Worm (Caenorhabditis elegans) whole organism, L2 larva: ENCODE data around the gene math-33.

ENCODE experiments used
- F13H6.1 ChIP-seq: sonication (generic microtip); optimal IDR thresholded peaks from 2 replicates; lab custom pipeline; 2016; ENCODE audit warnings: missing genetic modification characterization, missing compliant biosample characterization
- R02D3.7 ChIP-seq: fragments of 150-350 bp; optimal IDR thresholded peaks from 2 replicates; lab custom pipeline; 2014; ENCODE audit warnings: missing biosample characterization, missing genetic modification characterization
- ZK546.5 ChIP-seq: sonication (generic microtip); optimal IDR thresholded peaks from 2 replicates; lab custom pipeline; 2017; ENCODE audit warnings: missing biosample characterization, missing genetic modification characterization
- alr-1 ChIP-seq: fragments of 150-350 bp; optimal IDR thresholded peaks from 2 replicates; lab custom pipeline; 2014; ENCODE audit warnings: missing biosample characterization, missing genetic modification characterization
- blmp-1 ChIP-seq: sonication (generic microtip); optimal IDR thresholded peaks from 2 replicates; lab custom pipeline; 2017; ENCODE audit warnings: missing genetic modification characterization, mild to moderate bottlenecking, missing compliant biosample characterization, antibody characterized with exemption, moderate library complexity; ENCODE audit not compliant: insufficient read depth
- ceh-16 ChIP-seq: fragments of 150-350 bp; optimal IDR thresholded peaks from 2 replicates; lab custom pipeline; 2014; ENCODE audit warnings: missing biosample characterization, missing genetic modification characterization
- crh-2 ChIP-seq: sonication (generic microtip); optimal IDR thresholded peaks from 2 replicates; lab custom pipeline; 2017; ENCODE audit warnings: missing biosample characterization, missing genetic modification characterization
- elt-3 ChIP-seq: sonication (generic microtip); optimal IDR thresholded peaks from 2 replicates; lab custom pipeline; 2017; ENCODE audit warnings: missing biosample characterization, missing genetic modification characterization
- fos-1 ChIP-seq: fragments of 150-350 bp; optimal IDR thresholded peaks from 2 replicates; lab custom pipeline; 2014; ENCODE audit warnings: missing biosample characterization, missing genetic modification characterization
- gmeb-1 ChIP-seq: fragments of 150-350 bp; optimal IDR thresholded peaks from 2 replicates; lab custom pipeline; 2014; ENCODE audit warnings: missing biosample characterization, missing genetic modification characterization
- lin-13 ChIP-seq: fragments of 150-350 bp; optimal IDR thresholded peaks from 2 replicates; lab custom pipeline; 2014; ENCODE audit warnings: missing biosample characterization, missing genetic modification reagents, missing genetic modification characterization
- lin-39 ChIP-seq: fragments of 150-350 bp; optimal IDR thresholded peaks from 2 replicates; lab custom pipeline; 2014; ENCODE audit warnings: missing biosample characterization, missing genetic modification reagents, missing genetic modification characterization
- mab-5 ChIP-seq: fragments of 150-350 bp; optimal IDR thresholded peaks from 2 replicates; lab custom pipeline; 2014; ENCODE audit warnings: missing biosample characterization, missing genetic modification characterization
- mdl-1 ChIP-seq, 2 experiments: fragments of 150-350 bp in 1 of 2; sonication (generic microtip) in 1 of 2; optimal IDR thresholded peaks; 2 replicates each; lab custom pipeline; 2017; ENCODE audit warnings: missing biosample characterization in 2 of 2, missing genetic modification characterization in 2 of 2
- nhr-10 ChIP-seq: sonication (generic microtip); optimal IDR thresholded peaks from 2 replicates; lab custom pipeline; 2017; ENCODE audit warnings: missing biosample characterization, missing genetic modification characterization
- nhr-11 ChIP-seq: fragments of 150-350 bp; optimal IDR thresholded peaks from 2 replicates; lab custom pipeline; 2014; ENCODE audit warnings: missing biosample characterization, missing genetic modification characterization
- nhr-129 ChIP-seq: fragments of 150-350 bp; optimal IDR thresholded peaks from 2 replicates; lab custom pipeline; 2014; ENCODE audit warnings: missing biosample characterization, missing genetic modification characterization
- nhr-21 ChIP-seq: fragments of 150-350 bp; optimal IDR thresholded peaks from 2 replicates; lab custom pipeline; 2014; ENCODE audit warnings: missing biosample characterization, missing genetic modification characterization
- nhr-237 ChIP-seq: fragments of 150-350 bp; optimal IDR thresholded peaks from 2 replicates; lab custom pipeline; 2014; ENCODE audit warnings: missing biosample characterization, missing genetic modification characterization
- nhr-25 ChIP-seq: fragments of 150-350 bp; sonication (generic microtip); optimal IDR thresholded peaks from 3 replicates; lab custom pipeline; 2014; ENCODE audit warnings: missing biosample characterization, missing genetic modification characterization
- nhr-6 ChIP-seq: fragments of 150-350 bp; optimal IDR thresholded peaks from 2 replicates; lab custom pipeline; 2014; ENCODE audit warnings: missing biosample characterization, missing genetic modification characterization
- sem-4 ChIP-seq: fragments of 150-350 bp; optimal IDR thresholded peaks from 2 replicates; lab custom pipeline; 2014; ENCODE audit warnings: missing biosample characterization, missing genetic modification reagents, missing genetic modification characterization
- skn-1 ChIP-seq: sonication (generic microtip); optimal IDR thresholded peaks from 2 replicates; lab custom pipeline; 2017; ENCODE audit warnings: missing biosample characterization, missing genetic modification characterization
- sma-3 ChIP-seq: sonication (generic microtip); optimal IDR thresholded peaks from 2 replicates; lab custom pipeline; 2016; ENCODE audit warnings: missing genetic modification reagents, missing genetic modification characterization, missing compliant biosample characterization
- sma-9 ChIP-seq, 2 experiments: fragments of 150-350 bp in 1 of 2; sonication (generic microtip) in 1 of 2; optimal IDR thresholded peaks; 2 replicates each; lab custom pipeline; 2014 to 2016; ENCODE audit warnings: missing genetic modification characterization in 2 of 2, mild to moderate bottlenecking in 1 of 2, missing biosample characterization in 1 of 2, missing compliant biosample characterization in 1 of 2, missing genetic modification reagents in 1 of 2, moderate library complexity in 1 of 2
- snpc-4 ChIP-seq: fragments of 150-350 bp; optimal IDR thresholded peaks from 2 replicates; lab custom pipeline; 2014; ENCODE audit warnings: missing biosample characterization, missing genetic modification characterization
- unc-55 ChIP-seq: fragments of 150-350 bp; sonication (generic microtip); optimal IDR thresholded peaks from 3 replicates; lab custom pipeline; 2014; ENCODE audit warnings: missing biosample characterization, missing genetic modification reagents, missing genetic modification characterization
- ztf-1 ChIP-seq: fragments of 200-800 bp; sonication (Bioruptor generic); conservative IDR thresholded peaks from 2 replicates; pipeline ENCODE4 v1.3.6; 2022; ENCODE audit warnings: missing genetic modification characterization, missing compliant biosample characterization

math-33 gene

ce11 chrV:11070388-11070787 is 43.3 kb upstream of the math-33 start:
- TF ChIP-seq ztf-1 (GFP tag; lab: Robert Waterston, UW) (no peak), mab-5 (no peak), ceh-16 (tag; lab: Kevin White, UChicago) (no peak), sma-3 (GFP tag; lab: Kevin White, UChicago) (peak; percentile 7), nhr-11 (tag; lab: Kevin White, UChicago) (no peak), lin-39 (no peak), nhr-21 (peak; percentile 12), gmeb-1 (tag; lab: Kevin White, UChicago) (no peak), blmp-1 (tag; lab: Kevin White, UChicago) (peak; percentile 81), ZK546.5 (tag; lab: Kevin White, UChicago) (no peak), fos-1 (tag; lab: Kevin White, UChicago) (peak; percentile 17), nhr-25 (peak; percentile 75), snpc-4 (tag; lab: Kevin White, UChicago) (no peak), crh-2 (tag; lab: Kevin White, UChicago) (peak; percentile 22)
- TF ChIP-seq, all 48 proteins: peak for 6

DNA sequence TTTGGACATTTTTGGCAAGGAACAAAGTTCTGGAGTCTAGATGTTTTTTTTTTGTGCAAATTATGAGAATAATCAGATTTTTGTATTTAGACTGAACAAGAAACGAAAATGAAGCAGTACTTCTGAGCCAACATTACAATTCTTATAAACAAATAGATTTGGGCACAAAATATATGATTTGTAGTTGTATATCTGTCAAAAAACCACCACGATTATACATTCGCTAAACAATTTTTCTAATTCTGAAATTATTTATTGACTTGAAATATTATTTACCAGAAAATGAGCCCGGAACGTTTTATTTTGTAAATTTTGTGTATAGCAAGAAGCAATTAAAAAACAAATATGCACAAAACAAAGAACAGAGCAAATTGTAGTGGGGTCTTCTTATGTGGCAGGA is 42.3 kb upstream of the math-33 start:
- no peak for TF ChIP-seq gmeb-1 (tag; lab: Kevin White, UChicago)

ce11 chrV:11073354-11073753 is 40.4 kb upstream of the math-33 start:
- no peak for TF ChIP-seq skn-1 (tag; lab: Kevin White, UChicago)
- peak; percentile 20 for TF ChIP-seq nhr-129 (tag; lab: Kevin White, UChicago)
- peak; percentile 25 for TF ChIP-seq sma-9 (GFP tag; optimal IDR thresholded peaks at IDR 0.05; lab: Kevin White, UChicago)
- TF ChIP-seq sma-9 (tag; optimal IDR thresholded peaks at IDR 0.05; lab: Kevin White, UChicago): no peak

ce11 chrV:11074448-11074847 is 39.3 kb upstream of the math-33 start, which contains the start of gene act-3:
TSS of gene act-3 (minus strand) at chrV:11074498.
- TF ChIP-seq lin-13 (GFP tag; lab: Kevin White, UChicago): no peak
- peak; percentile 39 for TF ChIP-seq nhr-129 (tag; lab: Kevin White, UChicago)
- TF ChIP-seq sma-9 (GFP tag; optimal IDR thresholded peaks at IDR 0.05; lab: Kevin White, UChicago): peak; percentile 16
- TF ChIP-seq sma-9 (tag; optimal IDR thresholded peaks at IDR 0.05; lab: Kevin White, UChicago): no peak
- TF ChIP-seq unc-55 (GFP tag; lab: Kevin White, UChicago): no peak
- TF ChIP-seq nhr-6 (tag; lab: Kevin White, UChicago): no peak
- TF ChIP-seq ZK546.5 (tag; lab: Kevin White, UChicago): no peak
- TF ChIP-seq R02D3.7 (tag; lab: Kevin White, UChicago): no peak
- peak; percentile 44 for TF ChIP-seq F13H6.1 (tag; lab: Kevin White, UChicago)

DNA sequence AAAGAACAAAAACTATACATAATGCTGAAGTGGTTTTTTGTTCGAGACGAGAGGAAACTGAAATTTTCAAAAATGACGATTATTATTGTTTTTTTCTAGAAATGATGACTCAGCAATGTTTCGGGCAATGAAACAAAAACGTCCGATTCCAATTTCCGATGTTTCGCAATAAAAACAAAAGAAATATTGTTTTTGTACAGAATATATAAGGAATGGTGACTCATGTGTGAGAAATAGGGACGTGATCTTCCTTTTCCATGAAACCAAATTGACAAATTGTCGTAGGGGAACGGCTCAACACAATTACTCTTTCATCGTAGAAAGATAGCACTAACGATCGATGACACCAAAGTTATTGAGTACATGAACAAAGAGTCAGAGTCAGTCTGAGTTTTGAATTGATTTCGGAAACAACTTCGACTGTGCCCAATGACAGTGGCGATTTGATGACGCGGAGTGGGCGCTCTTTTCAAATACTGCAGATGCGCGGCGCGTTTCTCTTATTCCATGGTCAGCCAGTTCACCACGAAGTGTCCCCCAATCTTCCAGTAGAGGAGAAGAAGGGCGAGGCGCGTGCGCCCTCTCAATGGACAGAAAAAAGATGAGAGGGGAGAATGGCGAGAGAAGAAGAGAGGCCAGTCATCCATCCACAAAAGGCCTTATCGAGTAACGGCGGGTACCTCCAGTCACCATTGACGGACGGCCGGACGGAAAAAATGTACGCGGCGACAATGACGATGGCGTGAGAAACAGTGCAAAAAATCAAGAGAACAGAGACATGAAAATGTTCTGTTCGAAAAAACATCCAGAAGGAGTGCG is 38.3 kb upstream of the math-33 start:
- TF ChIP-seq nhr-21 (peak; percentile 4), fos-1 (tag; lab: Kevin White, UChicago) (peak; percentile 41), elt-3 (tag; lab: Kevin White, UChicago) (no peak), nhr-10 (no peak), sma-9 (GFP tag; optimal IDR thresholded peaks at IDR 0.05; lab: Kevin White, UChicago) (no peak), sma-9 (tag; optimal IDR thresholded peaks at IDR 0.05; lab: Kevin White, UChicago) (no peak), mdl-1 (tag; optimal IDR thresholded peaks at IDR 0.05; lab: Kevin White, UChicago) (peak; percentile 41 to 51), unc-55 (GFP tag; lab: Kevin White, UChicago) (peak; percentile 12), lin-39 (no peak), F13H6.1 (tag; lab: Kevin White, UChicago) (peak; percentile 10), nhr-129 (tag; lab: Kevin White, UChicago) (peak; percentile 31), nhr-237 (tag; lab: Kevin White, UChicago) (no peak), nhr-25 (peak; percentile 22)

DNA sequence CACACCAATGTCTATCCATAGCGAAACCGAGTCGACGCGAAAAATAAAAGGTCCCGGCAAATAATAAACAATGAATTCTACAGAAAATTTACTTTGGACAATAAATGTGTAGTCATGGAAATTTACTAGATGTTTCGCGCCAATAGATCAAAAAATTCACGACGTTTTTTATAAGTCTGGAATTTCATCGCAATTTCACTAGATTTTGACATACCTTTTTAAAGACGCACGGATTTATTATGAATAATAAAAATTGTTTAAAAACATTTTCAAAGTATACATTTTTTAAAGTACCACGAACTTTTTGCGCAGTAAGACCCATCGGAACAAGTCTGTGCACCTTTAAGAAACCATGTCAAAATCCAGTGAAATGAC is 37.7 kb upstream of the math-33 start:
- TF ChIP-seq sem-4 (tag; lab: Kevin White, UChicago) (peak; percentile 41), sma-3 (GFP tag; lab: Kevin White, UChicago) (peak; percentile 15), alr-1 (tag; lab: Kevin White, UChicago) (no peak)
